Fruit fly (Drosophila melanogaster) whole organism, wandering third instar larva: ENCODE measurements around the gene CG15385.

Experiments used
- Abd-B ChIP-seq: fragments of >200 bp; optimal IDR thresholded peaks from 2 replicates; lab custom pipeline; 2017; ENCODE audit warnings: missing biosample characterization, missing genetic modification characterization
- OdsH ChIP-seq: fragments of 200-800 bp; sonication (Bioruptor generic); optimal IDR thresholded peaks from 2 replicates; lab custom pipeline; 2016; ENCODE audit warnings: missing biosample characterization, mild to moderate bottlenecking, missing genetic modification characterization

DNA sequence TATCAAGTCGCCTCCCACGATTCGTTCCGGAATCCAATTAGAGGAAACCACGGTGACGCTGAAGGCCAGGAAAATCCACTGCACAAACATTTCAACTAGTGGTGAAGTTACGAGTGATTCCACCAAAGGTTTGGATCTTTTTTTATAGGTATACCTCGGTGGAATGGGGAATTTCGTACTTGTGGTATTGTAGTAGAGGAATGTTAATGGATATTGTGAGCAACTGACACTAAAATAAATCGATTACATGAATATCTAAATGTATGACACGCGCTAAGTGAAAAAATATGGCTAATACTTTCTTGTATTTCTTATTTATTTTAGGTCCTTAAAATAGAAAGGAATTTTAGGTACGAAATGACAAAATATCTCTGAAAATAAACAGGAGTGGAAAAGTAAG lies 39.9 kb upstream of the CG15385 start, which contains the start of gene CG17239:
- TF ChIP-seq OdsH = no peak
- no peak for TF ChIP-seq Abd-B (GFP tag; lab: Kevin White, UChicago)
